Worm (Caenorhabditis elegans) whole organism, L4/young adult: ENCODE measurements around the gene clec-163.
"Not testable (repeated sequence)": the region's sequence is repeated elsewhere in the genome, so short reads cannot be mapped to it uniquely, and the experiment has no call there.

Source experiments
- W03F9.2 ChIP-seq: fragments of 150-350 bp; optimal IDR thresholded peaks from 2 replicates; lab custom pipeline; 2014; ENCODE audit warnings: missing biosample characterization, missing genetic modification characterization
- dao-5 ChIP-seq: sonication (generic microtip); optimal IDR thresholded peaks from 2 replicates; lab custom pipeline; 2016; ENCODE audit warnings: missing genotype, missing genetic modification characterization, moderate library complexity, missing compliant biosample characterization
- him-1 ChIP-seq: sonication (generic microtip); optimal IDR thresholded peaks from 2 replicates; lab custom pipeline; 2016; ENCODE audit warnings: missing genotype, missing genetic modification reagents, missing genetic modification characterization, missing compliant biosample characterization

- TF ChIP-seq dao-5, W03F9.2, him-1 (tag; lab: Kevin White, UChicago): not testable (repeated sequence)
These were observed 44.1 kb upstream of the clec-163 start, which contains the start of gene enu-3.6 for ce11 chrIII:10750043-10750442.
